Fruit fly (Drosophila melanogaster) whole organism: ENCODE measurements around the gene Atg13.

Experiments used
- Dll ChIP-seq: fragments of >200 bp; optimal IDR thresholded peaks from 2 replicates; lab custom pipeline; 2017
- pan ChIP-seq: fragments of >200 bp; optimal IDR thresholded peaks from 2 replicates; lab custom pipeline; 2017
- usp ChIP-seq: fragments of >200 bp; optimal IDR thresholded peaks from 2 replicates; lab custom pipeline; 2017; ENCODE audit warnings: missing biosample characterization, missing genetic modification characterization, mixed read lengths

DNA sequence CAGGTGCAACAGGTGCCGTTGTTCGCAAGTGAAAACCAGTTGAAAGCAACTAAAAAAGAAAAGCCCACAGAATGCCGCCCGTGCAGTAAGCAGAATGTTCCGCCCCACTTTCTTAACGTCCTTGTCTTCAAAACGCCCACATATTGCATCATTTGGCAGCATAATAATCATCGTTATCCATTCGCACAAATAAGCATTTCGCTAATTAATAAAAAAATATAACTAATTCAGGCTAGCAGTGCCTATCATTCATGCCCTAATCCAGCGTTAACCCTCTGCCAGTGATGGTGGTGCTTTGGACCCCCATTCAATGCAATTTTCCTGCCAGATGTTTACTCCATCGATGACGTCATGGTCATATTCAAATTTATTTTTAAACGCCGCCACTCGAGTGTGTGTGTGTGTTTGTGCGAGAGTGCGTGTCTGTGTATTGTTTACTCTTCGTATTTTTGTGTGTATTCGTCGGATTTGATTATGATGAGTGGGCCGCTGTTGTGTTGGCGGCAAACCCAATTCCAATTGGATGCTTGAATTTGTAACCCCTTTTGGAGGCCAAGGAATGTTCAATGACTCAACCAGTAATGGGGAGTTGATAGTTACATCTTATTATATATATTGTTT is 7.9 kb downstream of the Atg13 start:
- TF ChIP-seq usp (GFP tag; lab: Kevin White, UChicago) (no peak), Dll (lab: Kevin White, UChicago) (no peak), pan (no peak)
